In genomic region chrIV:8867562-8867961, ce11 we compare ENCODE assay signal across 1 worm cellular context.
A peak's percentile ranks its signal among the peaks of the same experiment; 100 is the strongest.
TF ChIP-seq lines count a peak whose summit lies in the region.

No protein-coding gene starts in this region.

TF ChIP-seq in whole organism, L1 larva, 84 proteins besides CTCF, POLR2A, EP300 and RAD21 (continued from another document):
- TF ChIP-seq nhr-237 (tag; optimal IDR thresholded peaks at IDR 0.05; lab: Kevin White, UChicago) (no peak), efl-1 (optimal IDR thresholded peaks at IDR 0.05; lab: Kevin White, UChicago) (no peak), efl-1 (GFP tag; optimal IDR thresholded peaks at IDR 0.05 in 1 of 2; lab: Kevin White, UChicago) (peak in 1 of 2 experiments; percentile 63), elt-3 (tag; optimal IDR thresholded peaks at IDR 0.05; lab: Kevin White, UChicago) (peak in 1 of 6 experiments; percentile 61)
